Fruit fly (Drosophila melanogaster) whole organism, embryonic: ENCODE measurements around the gene CG5188.

Experiments used
- BEAF-32 ChIP-seq: fragments of 200-800 bp; sonication (Bioruptor generic); optimal IDR thresholded peaks from 3 replicates; lab custom pipeline; 2017; ENCODE audit warnings: missing biosample characterization, missing genetic modification characterization, mild to moderate bottlenecking, moderate library complexity, missing genetic modification reagents
- CG10267 ChIP-seq: fragments of 200-800 bp; sonication (Bioruptor generic); optimal IDR thresholded peaks from 2 replicates; lab custom pipeline; 2018; ENCODE audit warnings: missing biosample characterization, mild to moderate bottlenecking, missing genetic modification characterization, moderate library complexity
- CG1233 ChIP-seq: fragments of 200-800 bp; sonication (Bioruptor generic); optimal IDR thresholded peaks from 4 replicates; lab custom pipeline; 2018; ENCODE audit warnings: missing biosample characterization, mild to moderate bottlenecking, missing genetic modification characterization
- CG13287 ChIP-seq: fragments of 200-800 bp; sonication (Bioruptor generic); IDR thresholded peaks from 2 replicates; pipeline ENCODE4 v1.3.6; 2022; ENCODE audit warnings: missing biosample characterization, missing genetic modification characterization; ENCODE audit not compliant: partially characterized antibody
- CG14050 ChIP-seq: fragments of 200-800 bp; sonication (Bioruptor generic); IDR thresholded peaks from 3 replicates; pipeline ENCODE4 v1.3.6; 2022; ENCODE audit warnings: missing biosample characterization, missing genetic modification characterization
- CG16813 ChIP-seq: fragments of 200-800 bp; sonication (Bioruptor generic); IDR thresholded peaks from 3 replicates; pipeline ENCODE4 v1.3.6; 2022; ENCODE audit warnings: missing biosample characterization, missing genetic modification characterization; ENCODE audit not compliant: partially characterized antibody
- CG17802 ChIP-seq: fragments of 200-800 bp; sonication (Bioruptor generic); optimal IDR thresholded peaks from 2 replicates; lab custom pipeline; 2018; ENCODE audit warnings: missing biosample characterization, mild to moderate bottlenecking, missing genetic modification characterization, moderate library complexity
- CG34224 ChIP-seq: fragments of 200-800 bp; sonication (Bioruptor generic); IDR thresholded peaks from 3 replicates; pipeline ENCODE4 v1.3.6; 2022; ENCODE audit warnings: missing biosample characterization, missing genetic modification characterization; ENCODE audit not compliant: partially characterized antibody
- CG4617 ChIP-seq: fragments of 200-800 bp; sonication (Bioruptor generic); optimal IDR thresholded peaks from 3 replicates; lab custom pipeline; 2016; ENCODE audit warnings: missing biosample characterization, missing genetic modification characterization, borderline replicate concordance
- CG6813 ChIP-seq: fragments of 200-800 bp; sonication (Bioruptor generic); optimal IDR thresholded peaks from 2 replicates; lab custom pipeline; 2017; ENCODE audit warnings: missing biosample characterization, missing genetic modification characterization, mild to moderate bottlenecking, moderate library complexity, missing genetic modification reagents
- CG8924 ChIP-seq: fragments of 200-800 bp; optimal IDR thresholded peaks from 3 replicates; lab custom pipeline; 2019; ENCODE audit warnings: missing biosample characterization, mild to moderate bottlenecking, missing genetic modification characterization, moderate library complexity
- Dll ChIP-seq: fragments of 200-800 bp; sonication (Bioruptor generic); IDR thresholded peaks from 4 replicates; pipeline ENCODE4 v1.3.6; 2022; ENCODE audit warnings: missing biosample characterization, missing genetic modification characterization; ENCODE audit not compliant: partially characterized antibody
- Doc3 ChIP-seq: fragments of 200-800 bp; sonication (Bioruptor generic); IDR thresholded peaks from 3 replicates; pipeline ENCODE4 v1.3.6; 2022; ENCODE audit warnings: missing biosample characterization, missing genetic modification characterization; ENCODE audit not compliant: partially characterized antibody
- Dref ChIP-seq: fragments of 200-800 bp; sonication (Bioruptor generic); IDR thresholded peaks from 2 replicates; pipeline ENCODE4 v1.3.6; 2022; ENCODE audit warnings: missing biosample characterization, missing genetic modification characterization
- Ets97D ChIP-seq: fragments of 200-800 bp; sonication (Bioruptor generic); optimal IDR thresholded peaks from 3 replicates; lab custom pipeline; 2016; ENCODE audit warnings: missing biosample characterization, missing genetic modification characterization
- HLH4C ChIP-seq: fragments of 200-800 bp; sonication (Bioruptor generic); IDR thresholded peaks from 3 replicates; pipeline ENCODE4 v1.3.6; 2022; ENCODE audit warnings: missing biosample characterization, missing genetic modification characterization; ENCODE audit not compliant: partially characterized antibody
- MBD-R2 ChIP-seq: fragments of 200-800 bp; sonication (Bioruptor generic); IDR thresholded peaks from 2 replicates; pipeline ENCODE4 v1.3.6; 2022; ENCODE audit warnings: missing biosample characterization, missing genetic modification characterization
- MESR4 ChIP-seq: fragments of 200-800 bp; sonication (Bioruptor generic); optimal IDR thresholded peaks from 2 replicates; lab custom pipeline; 2018; ENCODE audit warnings: missing biosample characterization, mild to moderate bottlenecking, missing genetic modification characterization, moderate library complexity
- Mad ChIP-seq: fragments of 200-800 bp; sonication (Bioruptor generic); optimal IDR thresholded peaks from 2 replicates; lab custom pipeline; 2016; ENCODE audit warnings: missing biosample characterization, missing genetic modification characterization
- Rx ChIP-seq: fragments of 200-800 bp; sonication (Bioruptor generic); IDR thresholded peaks from 2 replicates; pipeline ENCODE4 v1.3.6; 2022; ENCODE audit warnings: missing biosample characterization, missing genetic modification characterization
- Sox100B ChIP-seq: fragments of 200-800 bp; sonication (Bioruptor generic); optimal IDR thresholded peaks from 3 replicates; lab custom pipeline; 2018; ENCODE audit warnings: missing biosample characterization, mild to moderate bottlenecking, missing genetic modification characterization
- Sry-β ChIP-seq: fragments of 200-800 bp; sonication (Bioruptor generic); optimal IDR thresholded peaks from 2 replicates; lab custom pipeline; 2018; ENCODE audit warnings: missing biosample characterization, mild to moderate bottlenecking, missing genetic modification characterization, moderate library complexity
- Xrp1 ChIP-seq: fragments of 200-800 bp; sonication (Bioruptor generic); IDR thresholded peaks from 2 replicates; pipeline ENCODE4 v1.3.6; 2022; ENCODE audit warnings: missing biosample characterization, missing genetic modification characterization
- YL-1 ChIP-seq: fragments of 200-800 bp; sonication (Bioruptor generic); optimal IDR thresholded peaks from 3 replicates; lab custom pipeline; 2017; ENCODE audit warnings: missing biosample characterization, mild to moderate bottlenecking, missing genetic modification characterization
- amos ChIP-seq: fragments of 200-800 bp; sonication (Bioruptor generic); IDR thresholded peaks from 2 replicates; pipeline ENCODE4 v1.3.6; 2022; ENCODE audit warnings: missing biosample characterization, missing genetic modification characterization; ENCODE audit not compliant: partially characterized antibody
- cg ChIP-seq: fragments of 200-800 bp; sonication (Bioruptor generic); optimal IDR thresholded peaks from 3 replicates; lab custom pipeline; 2019; ENCODE audit warnings: missing biosample characterization, mild to moderate bottlenecking, missing genetic modification characterization, moderate library complexity
- eve ChIP-seq, 2 experiments: fragments of >200 bp; optimal IDR thresholded peaks; 2 replicates each; lab custom pipeline; 2017; ENCODE audit warnings: missing biosample characterization in 2 of 2, missing genetic modification characterization in 2 of 2
- exex ChIP-seq: fragments of 200-800 bp; sonication (Bioruptor generic); optimal IDR thresholded peaks from 4 replicates; lab custom pipeline; 2018; ENCODE audit warnings: missing biosample characterization, mild to moderate bottlenecking, missing genetic modification characterization, moderate library complexity
- gce ChIP-seq: fragments of 200-800 bp; sonication (Bioruptor generic); IDR thresholded peaks from 3 replicates; pipeline ENCODE4 v1.3.6; 2022; ENCODE audit warnings: missing biosample characterization, missing genetic modification characterization
- inv ChIP-seq: fragments of 200-800 bp; sonication (Bioruptor generic); IDR thresholded peaks from 2 replicates; pipeline ENCODE4 v1.3.6; 2022; ENCODE audit warnings: missing biosample characterization, missing genetic modification characterization; ENCODE audit not compliant: partially characterized antibody
- kni ChIP-seq: fragments of 200-800 bp; sonication (Bioruptor generic); optimal IDR thresholded peaks from 3 replicates; lab custom pipeline; 2017; ENCODE audit warnings: mild to moderate bottlenecking, missing biosample characterization, missing genetic modification reagents, missing genetic modification characterization
- lbe ChIP-seq: fragments of 200-800 bp; sonication (Bioruptor generic); optimal IDR thresholded peaks from 2 replicates; lab custom pipeline; 2016; ENCODE audit warnings: missing biosample characterization, mild to moderate bottlenecking, missing genetic modification characterization
- lola ChIP-seq, 3 experiments: fragments of >200 bp in 2 of 3; fragments of 200-800 bp in 1 of 3; sonication (Bioruptor generic) in 1 of 3; optimal IDR thresholded peaks; 2 replicates each; lab custom pipeline; 2017 to 2019; ENCODE audit warnings: missing biosample characterization in 3 of 3, missing genetic modification characterization in 3 of 3, mild to moderate bottlenecking in 1 of 3, moderate library complexity in 1 of 3
- mam ChIP-seq: fragments of 200-800 bp; sonication (Bioruptor generic); optimal IDR thresholded peaks from 3 replicates; lab custom pipeline; 2016; ENCODE audit warnings: missing biosample characterization, missing genetic modification characterization
- otp ChIP-seq: fragments of 200-800 bp; sonication (Bioruptor generic); IDR thresholded peaks from 3 replicates; pipeline ENCODE4, ENCODE4 v1.3.6; 2022; ENCODE audit warnings: missing biosample characterization, missing genetic modification characterization
- pfk ChIP-seq: fragments of 200-800 bp; sonication (Bioruptor generic); optimal IDR thresholded peaks from 2 replicates; lab custom pipeline; 2018; ENCODE audit warnings: missing biosample characterization, mild to moderate bottlenecking, missing genetic modification characterization, moderate library complexity
- phol ChIP-seq: fragments of 200-800 bp; sonication (Bioruptor generic); optimal IDR thresholded peaks from 3 replicates; lab custom pipeline; 2018; ENCODE audit warnings: missing biosample characterization, mild to moderate bottlenecking, missing genetic modification characterization, moderate library complexity
- row ChIP-seq: fragments of 200-800 bp; sonication (Bioruptor generic); IDR thresholded peaks from 3 replicates; pipeline ENCODE4 v1.3.6; 2022; ENCODE audit warnings: missing biosample characterization, missing genetic modification characterization
- run ChIP-seq: fragments of 200-800 bp; sonication (Bioruptor generic); optimal IDR thresholded peaks from 3 replicates; lab custom pipeline; 2018; ENCODE audit warnings: missing biosample characterization, mild to moderate bottlenecking, missing genetic modification characterization
- sens ChIP-seq: fragments of 200-800 bp; sonication (Bioruptor generic); peaks from one replicate; lab custom pipeline; 2016; ENCODE audit warnings: missing biosample characterization, missing genetic modification characterization
- seq ChIP-seq: fragments of 200-800 bp; sonication (Bioruptor generic); IDR thresholded peaks from 2 replicates; pipeline ENCODE4 v1.3.6; 2022; ENCODE audit warnings: missing biosample characterization, missing genetic modification characterization
- sima ChIP-seq: fragments of 200-800 bp; sonication (Bioruptor generic); optimal IDR thresholded peaks from 2 replicates; lab custom pipeline; 2016; ENCODE audit warnings: missing biosample characterization, missing genetic modification characterization
- stwl ChIP-seq: fragments of 200-800 bp; sonication (Bioruptor generic); optimal IDR thresholded peaks from 3 replicates; lab custom pipeline; 2018; ENCODE audit warnings: missing biosample characterization, mild to moderate bottlenecking, missing genetic modification characterization, moderate library complexity
- tgo ChIP-seq: fragments of 200-800 bp; sonication (Bioruptor generic); IDR thresholded peaks from 3 replicates; pipeline ENCODE4 v1.3.6; 2022; ENCODE audit warnings: missing biosample characterization, missing genetic modification characterization
- unc-4 ChIP-seq: fragments of 200-800 bp; sonication (Bioruptor generic); IDR thresholded peaks from 2 replicates; pipeline ENCODE4 v1.3.6; 2022; ENCODE audit warnings: missing biosample characterization, missing genetic modification characterization; ENCODE audit not compliant: partially characterized antibody
- vnd ChIP-seq: fragments of 200-800 bp; sonication (Bioruptor generic); IDR thresholded peaks from 3 replicates; pipeline ENCODE4 v1.3.6; 2022; ENCODE audit warnings: missing biosample characterization, missing genetic modification characterization; ENCODE audit not compliant: partially characterized antibody

CG5188 gene

dm6 chr2L:10396877-10397587, 31.6 kb upstream of the CG5188 start (continued):
- no peak for TF ChIP-seq tgo
- TF ChIP-seq run = no peak
- 0 out of 2 replicates have a peak, but pooled peaks have one; percentile 6 for TF ChIP-seq unc-4
- TF ChIP-seq exex = no peak
- no peak for TF ChIP-seq gce
- TF ChIP-seq Rx (GFP tag; lab: Robert Waterston, UW) = no peak
- TF ChIP-seq Xrp1 (GFP tag; lab: Robert Waterston, UW) = 0 out of 2 replicates have a peak, but pooled peaks have one; percentile 6
- TF ChIP-seq CG1233 (GFP tag; lab: Kevin White, UChicago) = peak; percentile 1
- TF ChIP-seq cg (GFP tag; lab: Kevin White, UChicago) = peak; percentile 84
- peak in 1 of 3 experiments; percentile 2 for TF ChIP-seq lola (GFP tag; optimal IDR thresholded peaks at IDR 0.05; lab: Kevin White, UChicago)

dm6 chr2L:10403803-10404315, 24.8 kb upstream of the CG5188 start:
- TF ChIP-seq stwl (tag; lab: Kevin White, UChicago) (peak; percentile 10), Ets97D (GFP tag; lab: Kevin White, UChicago) (peak; percentile 27), CG34224 (GFP tag; lab: Robert Waterston, UW) (peak; percentile 44; the same call in 2 of the 3 replicates), MESR4 (GFP tag; lab: Kevin White, UChicago) (peak; percentile 54), CG10267 (tag; lab: Kevin White, UChicago) (peak; percentile 15), HLH4C (GFP tag; lab: Robert Waterston, UW) (peak; percentile 67), Dll (GFP tag; lab: Robert Waterston, UW) (peak; percentile 63), mam (peak; percentile 25), eve (GFP tag; optimal IDR thresholded peaks at IDR 0.05; lab: Kevin White, UChicago) (peak in 1 of 2 experiments; percentile 61), pfk (GFP tag; lab: Kevin White, UChicago) (peak; percentile 92), Dref (GFP tag; lab: Robert Waterston, UW) (peak; percentile 67), CG17802 (tag; lab: Kevin White, UChicago) (peak; percentile 25), seq (GFP tag; lab: Robert Waterston, UW) (no peak), kni (no peak), vnd (GFP tag; lab: Robert Waterston, UW) (0 out of 3 replicates have a peak, but pooled peaks have one; percentile 38), sima (no peak), Sox100B (GFP tag; lab: Kevin White, UChicago) (peak; percentile 3), inv (GFP tag; lab: Robert Waterston, UW) (0 out of 2 replicates have a peak, but pooled peaks have one; percentile 22), otp (GFP tag; lab: Robert Waterston, UW) (no peak), row (GFP tag; lab: Robert Waterston, UW) (peak; percentile 60), lbe (GFP tag; lab: Kevin White, UChicago) (no peak), sens (GFP tag; lab: Kevin White, UChicago) (peak; percentile 91), CG4617 (peak; percentile 57), CG6813 (GFP tag; lab: Kevin White, UChicago) (no peak), YL-1 (GFP tag; lab: Kevin White, UChicago) (peak; percentile 45), Mad (GFP tag; lab: Kevin White, UChicago) (no peak), CG13287 (GFP tag; lab: Robert Waterston, UW) (peak; percentile 62), BEAF-32 (GFP tag; lab: Kevin White, UChicago) (peak; percentile 57), CG8924 (tag; lab: Kevin White, UChicago) (peak; percentile 79), MBD-R2 (peak; percentile 52), amos (GFP tag; lab: Robert Waterston, UW) (peak; percentile 21; the same call in 1 of the 2 replicates), Sry-β (GFP tag; lab: Kevin White, UChicago) (peak; percentile 54), Doc3 (GFP tag; lab: Robert Waterston, UW) (0 out of 3 replicates have a peak, but pooled peaks have one; percentile 38), CG16813 (GFP tag; lab: Robert Waterston, UW) (peak; percentile 45; the same call in 1 of the 3 replicates), CG14050 (GFP tag; lab: Robert Waterston, UW) (no peak), phol (tag; lab: Kevin White, UChicago) (peak; percentile 13)
